Fruit fly (Drosophila melanogaster) whole organism, embryonic: ENCODE results near the gene Mgat3.

ENCODE experiments used
- Asciz ChIP-seq: fragments of 200-800 bp; sonication (Bioruptor generic); optimal IDR thresholded peaks from 2 replicates; lab custom pipeline; 2017; ENCODE audit warnings: missing biosample characterization, mild to moderate bottlenecking, missing genetic modification characterization, missing genetic modification reagents
- Bdp1 ChIP-seq: fragments of 200-800 bp; sonication (Bioruptor generic); optimal IDR thresholded peaks from 3 replicates; lab custom pipeline; 2016; ENCODE audit warnings: missing biosample characterization, missing genetic modification characterization
- CG13624 ChIP-seq: fragments of 200-800 bp; sonication (Bioruptor generic); optimal IDR thresholded peaks from 2 replicates; lab custom pipeline; 2016; ENCODE audit warnings: missing biosample characterization, missing genetic modification characterization
- CG15011 ChIP-seq: fragments of 200-800 bp; sonication (Bioruptor generic); optimal IDR thresholded peaks from 3 replicates; lab custom pipeline; 2018; ENCODE audit warnings: missing biosample characterization, mild to moderate bottlenecking, missing genetic modification characterization
- CG32767 ChIP-seq: fragments of 200-800 bp; sonication (Bioruptor generic); IDR thresholded peaks from 2 replicates; pipeline ENCODE4 v1.3.6; 2022; ENCODE audit warnings: missing biosample characterization, missing genetic modification characterization
- CG3847 ChIP-seq: fragments of 200-800 bp; sonication (Bioruptor generic); IDR thresholded peaks from 2 replicates; pipeline ENCODE4 v1.3.6; 2022; ENCODE audit warnings: missing biosample characterization, missing genetic modification characterization
- CG4282 ChIP-seq: fragments of 200-800 bp; sonication (Bioruptor generic); optimal IDR thresholded peaks from 2 replicates; lab custom pipeline; 2016; ENCODE audit warnings: missing biosample characterization, missing genetic modification characterization
- CG5180 ChIP-seq: fragments of 200-800 bp; sonication (Bioruptor generic); optimal IDR thresholded peaks from 3 replicates; lab custom pipeline; 2017; ENCODE audit warnings: missing biosample characterization, missing genetic modification characterization, mild to moderate bottlenecking, moderate library complexity, missing genetic modification reagents
- CG5245 ChIP-seq: fragments of 200-800 bp; sonication (Bioruptor generic); optimal IDR thresholded peaks from 3 replicates; lab custom pipeline; 2016; ENCODE audit warnings: missing biosample characterization, missing genetic modification characterization
- CG7556 ChIP-seq: fragments of 200-800 bp; sonication (Bioruptor generic); optimal IDR thresholded peaks from 2 replicates; lab custom pipeline; 2017; ENCODE audit warnings: missing biosample characterization, mild to moderate bottlenecking, missing genetic modification characterization
- CG8359 ChIP-seq: fragments of 200-800 bp; sonication (Bioruptor generic); optimal IDR thresholded peaks from 2 replicates; lab custom pipeline; 2017; ENCODE audit warnings: missing biosample characterization, mild to moderate bottlenecking, missing genetic modification characterization, borderline replicate concordance
- CG8388 ChIP-seq: fragments of 200-800 bp; sonication (Bioruptor generic); optimal IDR thresholded peaks from 2 replicates; lab custom pipeline; 2019; ENCODE audit warnings: missing biosample characterization, mild to moderate bottlenecking, missing genetic modification characterization, moderate library complexity
- CG8478 ChIP-seq: fragments of >200 bp; optimal IDR thresholded peaks from 2 replicates; lab custom pipeline; 2018
- CG9609 ChIP-seq: fragments of 200-800 bp; sonication (Bioruptor generic); optimal IDR thresholded peaks from 3 replicates; lab custom pipeline; 2016; ENCODE audit warnings: missing biosample characterization, missing genetic modification characterization
- CG9727 ChIP-seq: fragments of 200-800 bp; sonication (Bioruptor generic); optimal IDR thresholded peaks from 3 replicates; lab custom pipeline; 2017; ENCODE audit warnings: missing biosample characterization, mild to moderate bottlenecking, missing genetic modification characterization
- CG9932 ChIP-seq: fragments of 200-800 bp; sonication (Bioruptor generic); IDR thresholded peaks from 2 replicates; pipeline ENCODE4 v1.3.6; 2022; ENCODE audit warnings: missing biosample characterization, missing genetic modification characterization
- Dbx ChIP-seq: fragments of 200-800 bp; sonication (Bioruptor generic); IDR thresholded peaks from 3 replicates; pipeline ENCODE4 v1.3.6; 2022; ENCODE audit warnings: missing biosample characterization, missing genetic modification characterization
- Dek ChIP-seq: fragments of 200-800 bp; sonication (Bioruptor generic); optimal IDR thresholded peaks from 3 replicates; lab custom pipeline; 2019; ENCODE audit warnings: missing biosample characterization, mild to moderate bottlenecking, missing genetic modification characterization, moderate library complexity
- Dip3 ChIP-seq: fragments of 200-800 bp; sonication (Bioruptor generic); optimal IDR thresholded peaks from 3 replicates; lab custom pipeline; 2016; ENCODE audit warnings: missing biosample characterization, missing genetic modification characterization
- Doc2 ChIP-seq: fragments of 200-800 bp; sonication (Bioruptor generic); IDR thresholded peaks from 2 replicates; pipeline ENCODE4 v1.3.6; 2022; ENCODE audit warnings: missing biosample characterization, missing genetic modification characterization
- HLH4C ChIP-seq: fragments of 200-800 bp; sonication (Bioruptor generic); IDR thresholded peaks from 3 replicates; pipeline ENCODE4 v1.3.6; 2022; ENCODE audit warnings: missing biosample characterization, missing genetic modification characterization; ENCODE audit not compliant: partially characterized antibody
- Hand ChIP-seq: fragments of 200-800 bp; sonication (Bioruptor generic); optimal IDR thresholded peaks from 2 replicates; lab custom pipeline; 2017; ENCODE audit warnings: mild to moderate bottlenecking, missing biosample characterization, missing genetic modification reagents, missing genetic modification characterization
- HmgZ ChIP-seq: fragments of 200-800 bp; sonication (Bioruptor generic); optimal IDR thresholded peaks from 2 replicates; lab custom pipeline; 2018; ENCODE audit warnings: missing biosample characterization, mild to moderate bottlenecking, missing genetic modification characterization
- MESR4 ChIP-seq: fragments of 200-800 bp; sonication (Bioruptor generic); optimal IDR thresholded peaks from 2 replicates; lab custom pipeline; 2018; ENCODE audit warnings: missing biosample characterization, mild to moderate bottlenecking, missing genetic modification characterization, moderate library complexity
- Ravus ChIP-seq: fragments of 200-800 bp; sonication (Bioruptor generic); IDR thresholded peaks from 2 replicates; pipeline ENCODE4 v1.3.6; 2022; ENCODE audit warnings: missing biosample characterization, missing genetic modification characterization
- Ssrp ChIP-seq: fragments of 200-800 bp; sonication (Bioruptor generic); optimal IDR thresholded peaks from 2 replicates; lab custom pipeline; 2018; ENCODE audit warnings: missing biosample characterization, mild to moderate bottlenecking, missing genetic modification characterization, moderate library complexity
- al ChIP-seq: fragments of 200-800 bp; sonication (Bioruptor generic); IDR thresholded peaks from 2 replicates; pipeline ENCODE4 v1.3.6; 2022; ENCODE audit warnings: missing biosample characterization, missing genetic modification characterization
- ase ChIP-seq: fragments of 200-800 bp; sonication (Bioruptor generic); IDR thresholded peaks from 3 replicates; pipeline ENCODE4 v1.3.6; 2022; ENCODE audit warnings: missing biosample characterization, missing genetic modification characterization
- bigmax ChIP-seq: fragments of 200-800 bp; sonication (Bioruptor generic); optimal IDR thresholded peaks from 2 replicates; lab custom pipeline; 2018; ENCODE audit warnings: missing biosample characterization, mild to moderate bottlenecking, missing genetic modification characterization
- bowl ChIP-seq: fragments of 200-800 bp; sonication (Bioruptor generic); IDR thresholded peaks from 2 replicates; pipeline ENCODE4 v1.3.6; 2022; ENCODE audit warnings: missing biosample characterization, missing genetic modification characterization
- crc ChIP-seq: fragments of 200-800 bp; sonication (Bioruptor generic); optimal IDR thresholded peaks from 2 replicates; lab custom pipeline; 2016; ENCODE audit warnings: missing biosample characterization, missing genetic modification characterization
- emc ChIP-seq: fragments of 200-800 bp; sonication (Bioruptor generic); optimal IDR thresholded peaks from 2 replicates; lab custom pipeline; 2016; ENCODE audit warnings: missing biosample characterization, missing genetic modification characterization
- gem ChIP-seq: fragments of 200-800 bp; sonication (Bioruptor generic); optimal IDR thresholded peaks from 2 replicates; lab custom pipeline; 2019; ENCODE audit warnings: missing biosample characterization, mild to moderate bottlenecking, missing genetic modification characterization, moderate library complexity
- hkb ChIP-seq, 2 experiments: fragments of 200-800 bp in 1 of 2; fragments of >200 bp in 1 of 2; sonication (Bioruptor generic) in 1 of 2; IDR thresholded peaks in 1 of 2; optimal IDR thresholded peaks in 1 of 2; 2 replicates each; pipeline versions ENCODE4 v1.3.6 to Lab custom; 2017 to 2022; ENCODE audit warnings: missing biosample characterization in 1 of 2, missing genetic modification characterization in 1 of 2
- inv ChIP-seq: fragments of 200-800 bp; sonication (Bioruptor generic); IDR thresholded peaks from 2 replicates; pipeline ENCODE4 v1.3.6; 2022; ENCODE audit warnings: missing biosample characterization, missing genetic modification characterization; ENCODE audit not compliant: partially characterized antibody
- kay ChIP-seq: fragments of 200-800 bp; sonication (Bioruptor generic); optimal IDR thresholded peaks from 2 replicates; lab custom pipeline; 2016; ENCODE audit warnings: missing biosample characterization, missing genetic modification characterization
- kni ChIP-seq: fragments of 200-800 bp; sonication (Bioruptor generic); optimal IDR thresholded peaks from 3 replicates; lab custom pipeline; 2017; ENCODE audit warnings: mild to moderate bottlenecking, missing biosample characterization, missing genetic modification reagents, missing genetic modification characterization
- nerfin-2 ChIP-seq: fragments of 200-800 bp; sonication (Bioruptor generic); IDR thresholded peaks from 2 replicates; pipeline ENCODE4 v1.3.6; 2022; ENCODE audit warnings: missing biosample characterization, missing genetic modification characterization; ENCODE audit not compliant: partially characterized antibody
- phol ChIP-seq: fragments of 200-800 bp; sonication (Bioruptor generic); optimal IDR thresholded peaks from 3 replicates; lab custom pipeline; 2018; ENCODE audit warnings: missing biosample characterization, mild to moderate bottlenecking, missing genetic modification characterization, moderate library complexity
- pnt ChIP-seq: fragments of 200-800 bp; sonication (Bioruptor generic); optimal IDR thresholded peaks from 3 replicates; lab custom pipeline; 2016; ENCODE audit warnings: missing biosample characterization, missing genetic modification characterization
- pzg ChIP-seq: fragments of 200-800 bp; sonication (Bioruptor generic); optimal IDR thresholded peaks from 3 replicates; lab custom pipeline; 2018; ENCODE audit warnings: missing biosample characterization, mild to moderate bottlenecking, missing genetic modification characterization, moderate library complexity
- ranshi ChIP-seq: fragments of 200-800 bp; sonication (Bioruptor generic); IDR thresholded peaks from 2 replicates; pipeline ENCODE4 v1.3.6; 2022; ENCODE audit warnings: missing biosample characterization, missing genetic modification characterization
- ro ChIP-seq: fragments of 200-800 bp; sonication (Bioruptor generic); IDR thresholded peaks from 2 replicates; pipeline ENCODE4 v1.3.6; 2022; ENCODE audit warnings: missing biosample characterization, missing genetic modification characterization
- sens-2 ChIP-seq: fragments of 200-800 bp; sonication (Bioruptor generic); IDR thresholded peaks from 2 replicates; pipeline ENCODE4 v1.3.6; 2022; ENCODE audit warnings: missing biosample characterization, missing genetic modification characterization
- sisA ChIP-seq: fragments of 200-800 bp; sonication (Bioruptor generic); IDR thresholded peaks from 2 replicates; pipeline ENCODE4 v1.3.6; 2022; ENCODE audit warnings: missing biosample characterization, missing genetic modification characterization
- sob ChIP-seq: fragments of 200-800 bp; sonication (Bioruptor generic); IDR thresholded peaks from 2 replicates; pipeline ENCODE4 v1.3.6; 2022; ENCODE audit warnings: missing biosample characterization, missing genetic modification characterization
- ssp ChIP-seq: fragments of 200-800 bp; sonication (Bioruptor generic); IDR thresholded peaks from 2 replicates; pipeline ENCODE4 v1.3.6; 2022; ENCODE audit warnings: missing biosample characterization, missing genetic modification characterization
- wdn ChIP-seq: fragments of 200-800 bp; sonication (Bioruptor generic); IDR thresholded peaks from 2 replicates; pipeline ENCODE4 v1.3.6; 2022; ENCODE audit warnings: missing biosample characterization, missing genetic modification characterization
- wek ChIP-seq: fragments of 200-800 bp; sonication (Bioruptor generic); optimal IDR thresholded peaks from 3 replicates; lab custom pipeline; 2018; ENCODE audit warnings: missing biosample characterization, mild to moderate bottlenecking, missing genetic modification characterization, moderate library complexity

Gene Mgat3

dm6 chr2L:13203437-13204137 lies 21.2 kb upstream of the Mgat3 start, which contains the start of gene Pect (continued):
- peak; percentile 62 for TF ChIP-seq HmgZ (tag; lab: Kevin White, UChicago)
- TF ChIP-seq Dip3 (GFP tag; lab: Kevin White, UChicago), result no peak
- TF ChIP-seq kay, result no peak
- TF ChIP-seq gem (tag; lab: Kevin White, UChicago), result no peak
- no peak for TF ChIP-seq sisA (GFP tag; lab: Robert Waterston, UW)
- TF ChIP-seq sens-2 (GFP tag; lab: Robert Waterston, UW), result no peak
- no peak for TF ChIP-seq CG5180 (GFP tag; lab: Kevin White, UChicago)
- TF ChIP-seq kni (GFP tag; lab: Kevin White, UChicago), result no peak
- TF ChIP-seq CG13624, result no peak
- peak; percentile 38 for TF ChIP-seq CG9932
- no peak for TF ChIP-seq CG8478 (lab: Kevin White, UChicago)
- TF ChIP-seq crc, result no peak
- TF ChIP-seq CG4282 (GFP tag; lab: Kevin White, UChicago), result no peak
- TF ChIP-seq CG9727, result peak; percentile 37
- no peak for TF ChIP-seq ase (GFP tag; lab: Robert Waterston, UW)
- TF ChIP-seq nerfin-2 (GFP tag; lab: Robert Waterston, UW), result no peak; the same call in 1 of the 2 replicates
- no peak for TF ChIP-seq Bdp1 (GFP tag; lab: Kevin White, UChicago)
- no peak for TF ChIP-seq CG5245 (GFP tag; lab: Kevin White, UChicago)
- peak; percentile 58 for TF ChIP-seq Dek (tag; lab: Kevin White, UChicago)
- 0 out of 2 replicates have a peak, but pooled peaks have one; percentile 28 for TF ChIP-seq CG3847 (GFP tag; lab: Robert Waterston, UW)
- no peak for TF ChIP-seq pnt (GFP tag; lab: Kevin White, UChicago)
- no peak for TF ChIP-seq emc
- no peak for TF ChIP-seq CG8388 (GFP tag; lab: Kevin White, UChicago)
- TF ChIP-seq CG32767 (GFP tag; lab: Robert Waterston, UW), result no peak
- TF ChIP-seq CG9609 (GFP tag; lab: Kevin White, UChicago), result no peak
- no peak for TF ChIP-seq ro (GFP tag; lab: Robert Waterston, UW)
- TF ChIP-seq Dbx (GFP tag; lab: Robert Waterston, UW), result no peak; the same call in 2 of the 3 replicates
- TF ChIP-seq phol (tag; lab: Kevin White, UChicago), result peak; percentile 63
- TF ChIP-seq CG15011 (GFP tag; lab: Kevin White, UChicago), result no peak
- no peak for TF ChIP-seq Ravus (GFP tag; lab: Robert Waterston, UW)
- no peak for TF ChIP-seq CG7556 (GFP tag; lab: Kevin White, UChicago)
- TF ChIP-seq ssp (GFP tag; lab: Robert Waterston, UW), result no peak
- TF ChIP-seq al, result 0 out of 2 replicates have a peak, but pooled peaks have one; percentile 27
- TF ChIP-seq HLH4C (GFP tag; lab: Robert Waterston, UW), result no peak; the same call in 2 of the 3 replicates
- TF ChIP-seq inv (GFP tag; lab: Robert Waterston, UW), result peak; percentile 44; the same call in 1 of the 2 replicates
- peak; percentile 83 for TF ChIP-seq MESR4 (GFP tag; lab: Kevin White, UChicago)
- no peak for TF ChIP-seq wdn (GFP tag; lab: Robert Waterston, UW)
- peak; percentile 46 for TF ChIP-seq Ssrp (tag; lab: Kevin White, UChicago)
- no peak for TF ChIP-seq Doc2 (GFP tag; lab: Robert Waterston, UW)
- TF ChIP-seq hkb (optimal IDR thresholded peaks at IDR 0.05; lab: Kevin White, UChicago), result no peak
- TF ChIP-seq hkb (GFP tag; IDR thresholded peaks at IDR 0.05; lab: Robert Waterston, UW), result 0 out of 2 replicates have a peak, but pooled peaks have one; percentile 52
- peak; percentile 5 for TF ChIP-seq wek (GFP tag; lab: Kevin White, UChicago)
- no peak for TF ChIP-seq CG8359
- no peak for TF ChIP-seq bigmax (GFP tag; lab: Kevin White, UChicago)
- TF ChIP-seq bowl (GFP tag; lab: Robert Waterston, UW), result no peak
- no peak for TF ChIP-seq Hand (GFP tag; lab: Kevin White, UChicago)
- TF ChIP-seq sob (GFP tag; lab: Robert Waterston, UW), result peak; percentile 55; the same call in 1 of the 2 replicates
- peak; percentile 42; the same call in 1 of the 2 replicates for TF ChIP-seq ranshi
- peak; percentile 58 for TF ChIP-seq pzg (GFP tag; lab: Kevin White, UChicago)
- no peak for TF ChIP-seq Asciz (GFP tag; lab: Kevin White, UChicago)
